Worm (Caenorhabditis elegans): ENCODE measurements around the gene srbc-63.

ce11 chrV:15423601-15424000, 11.1 kb upstream of the srbc-63 start, which contains the start of gene fbxa-104:
- TF ChIP-seq elt-2 (tag; optimal IDR thresholded peaks at IDR 0.05): no peak
- TF ChIP-seq nhr-23 (tag; optimal IDR thresholded peaks at IDR 0.05): no peak
- no peak for TF ChIP-seq fkh-10 (GFP tag; optimal IDR thresholded peaks at IDR 0.05)

All from whole organism, L3 larva.